Worm (Caenorhabditis elegans) whole organism, L1 larva: Measurements from ENCODE around the gene Y62F5A.10.

Experiments
- C04F5.9 ChIP-seq: sonication (generic microtip); optimal IDR thresholded peaks from 2 replicates; lab custom pipeline; 2016; ENCODE audit warnings: missing genetic modification characterization, missing compliant biosample characterization
- C34B4.2 ChIP-seq: sonication (generic microtip); optimal IDR thresholded peaks from 2 replicates; lab custom pipeline; 2017; ENCODE audit warnings: mild to moderate bottlenecking, missing genetic modification characterization, missing compliant biosample characterization
- Y116A8C.19 ChIP-seq: sonication (generic microtip); optimal IDR thresholded peaks from 2 replicates; lab custom pipeline; 2016; ENCODE audit warnings: missing compliant biosample characterization, missing genetic modification characterization, borderline replicate concordance
- aha-1 ChIP-seq: fragments of 150-350 bp; optimal IDR thresholded peaks from 2 replicates; lab custom pipeline; 2014; ENCODE audit warnings: missing biosample characterization, missing genetic modification characterization
- alr-1 ChIP-seq: fragments of 200-800 bp; sonication (Bioruptor generic); optimal IDR thresholded peaks from 2 replicates; lab custom pipeline; 2018; ENCODE audit warnings: borderline replicate concordance, mild to moderate bottlenecking, missing genetic modification characterization, missing compliant biosample characterization
- ama-1 ChIP-seq: fragments of 150-350 bp; optimal IDR thresholded peaks from 2 replicates; lab custom pipeline; 2014
- blmp-1 ChIP-seq: fragments of 150-350 bp; optimal IDR thresholded peaks from 2 replicates; lab custom pipeline; 2014; ENCODE audit warnings: missing biosample characterization, missing genetic modification characterization
- ceh-63 ChIP-seq: fragments of 200-800 bp; sonication (Bioruptor generic); optimal IDR thresholded peaks from 2 replicates; lab custom pipeline; 2018; ENCODE audit warnings: mild to moderate bottlenecking, missing genetic modification characterization, missing compliant biosample characterization
- ceh-90 ChIP-seq: sonication (generic microtip); optimal IDR thresholded peaks from 2 replicates; lab custom pipeline; 2016; ENCODE audit warnings: missing genetic modification characterization, missing compliant biosample characterization
- efl-1 ChIP-seq, 4 experiments: fragments of 150-350 bp; optimal IDR thresholded peaks in 3 of 4; peaks in 1 of 4; 1 replicate in 1 of 4; 2 replicates in 3 of 4; lab custom pipeline; 2014; ENCODE audit warnings: missing biosample characterization in 2 of 4, missing genetic modification characterization in 2 of 4, missing genetic modification reagents in 2 of 4
- efl-3 ChIP-seq: fragments of 200-800 bp; sonication (Bioruptor generic); optimal IDR thresholded peaks from 2 replicates; lab custom pipeline; 2018; ENCODE audit warnings: mild to moderate bottlenecking, missing genetic modification characterization, missing compliant biosample characterization
- egl-13 ChIP-seq: sonication (generic microtip); optimal IDR thresholded peaks from 2 replicates; lab custom pipeline; 2016; ENCODE audit warnings: missing genotype, missing genetic modification reagents, missing genetic modification characterization, missing compliant biosample characterization
- egl-27 ChIP-seq, 2 experiments: fragments of 150-350 bp in 1 of 2; sonication (generic microtip); optimal IDR thresholded peaks; 3 replicates each; lab custom pipeline; 2017 to 2018; ENCODE audit warnings: missing biosample characterization in 2 of 2, missing genetic modification characterization in 2 of 2, missing genetic modification reagents in 2 of 2
- ets-5 ChIP-seq: fragments of 200-800 bp; sonication (Bioruptor generic); IDR thresholded peaks from 2 replicates; pipeline ENCODE4 v1.3.6; 2022; ENCODE audit warnings: missing genetic modification characterization, missing compliant biosample characterization
- fkh-4 ChIP-seq: sonication (generic microtip); optimal IDR thresholded peaks from 2 replicates; lab custom pipeline; 2016; ENCODE audit warnings: missing compliant biosample characterization, missing genetic modification characterization, borderline replicate concordance
- fos-1 ChIP-seq: fragments of 150-350 bp; optimal IDR thresholded peaks from 2 replicates; lab custom pipeline; 2014; ENCODE audit warnings: missing biosample characterization, missing genetic modification characterization
- grh-1 ChIP-seq: fragments of 200-800 bp; sonication (Bioruptor generic); IDR thresholded peaks from 2 replicates; pipeline ENCODE4 v1.3.6; 2022; ENCODE audit warnings: missing genetic modification reagents, missing genetic modification characterization, missing compliant biosample characterization
- hlh-4 ChIP-seq: sonication (generic microtip); optimal IDR thresholded peaks from 2 replicates; lab custom pipeline; 2016; ENCODE audit warnings: mild to moderate bottlenecking, missing genetic modification characterization, missing compliant biosample characterization
- hpl-2 ChIP-seq: fragments of 150-350 bp; optimal IDR thresholded peaks from 2 replicates; lab custom pipeline; 2014; ENCODE audit warnings: missing biosample characterization, missing genetic modification reagents, missing genetic modification characterization
- irx-1 ChIP-seq: sonication (generic microtip); optimal IDR thresholded peaks from 2 replicates; lab custom pipeline; 2016; ENCODE audit warnings: missing genetic modification characterization, missing compliant biosample characterization
- isw-1 ChIP-seq: fragments of 200-800 bp; sonication (Bioruptor generic); IDR thresholded peaks from 2 replicates; pipeline ENCODE4 v1.3.6; 2022; ENCODE audit warnings: missing genetic modification characterization, missing compliant biosample characterization
- jun-1 ChIP-seq: fragments of 150-350 bp; optimal IDR thresholded peaks from 2 replicates; lab custom pipeline; 2014; ENCODE audit warnings: missing biosample characterization, missing genetic modification reagents, missing genetic modification characterization
- lin-13 ChIP-seq: fragments of 150-350 bp; optimal IDR thresholded peaks from 2 replicates; lab custom pipeline; 2014; ENCODE audit warnings: missing biosample characterization, missing genetic modification reagents, missing genetic modification characterization
- lin-15B ChIP-seq: fragments of 150-350 bp; sonication (generic microtip); optimal IDR thresholded peaks from 3 replicates; lab custom pipeline; 2014; ENCODE audit warnings: missing biosample characterization, missing genetic modification characterization
- lin-39 ChIP-seq: fragments of 150-350 bp; optimal IDR thresholded peaks from 2 replicates; lab custom pipeline; 2014; ENCODE audit warnings: missing biosample characterization, missing genetic modification reagents, missing genetic modification characterization
- lsy-2 ChIP-seq, 2 experiments: fragments of 150-350 bp; optimal IDR thresholded peaks; 2 replicates each; lab custom pipeline; 2014; ENCODE audit warnings: missing biosample characterization in 2 of 2, missing genetic modification characterization in 2 of 2
- mab-9 ChIP-seq: fragments of 200-800 bp; sonication (Bioruptor generic); IDR thresholded peaks from 2 replicates; pipeline ENCODE4 v1.3.6; 2022; ENCODE audit warnings: missing genetic modification reagents, missing genetic modification characterization, missing compliant biosample characterization
- mdl-1 ChIP-seq, 2 experiments: fragments of 150-350 bp; optimal IDR thresholded peaks; 2 replicates each; lab custom pipeline; 2014 to 2017; ENCODE audit warnings: missing biosample characterization in 2 of 2, missing genetic modification characterization in 2 of 2, inconsistent platforms in 1 of 2
- mep-1 ChIP-seq: fragments of 150-350 bp; optimal IDR thresholded peaks from 2 replicates; lab custom pipeline; 2014; ENCODE audit warnings: missing biosample characterization, missing genetic modification characterization
- nhr-11 ChIP-seq: fragments of 150-350 bp; optimal IDR thresholded peaks from 2 replicates; lab custom pipeline; 2014; ENCODE audit warnings: missing biosample characterization, missing genetic modification characterization
- nhr-12 ChIP-seq: sonication (generic microtip); optimal IDR thresholded peaks from 2 replicates; lab custom pipeline; 2017; ENCODE audit warnings: missing biosample characterization, missing genetic modification characterization
- nhr-19 ChIP-seq: fragments of 200-800 bp; sonication (Bioruptor generic); conservative IDR thresholded peaks from 2 replicates; pipeline ENCODE4 v1.3.6; 2022; ENCODE audit warnings: missing genetic modification characterization, missing compliant biosample characterization
- nhr-237 ChIP-seq: fragments of 150-350 bp; optimal IDR thresholded peaks from 2 replicates; lab custom pipeline; 2014; ENCODE audit warnings: missing biosample characterization, missing genetic modification characterization
- nhr-47 ChIP-seq: sonication (generic microtip); optimal IDR thresholded peaks from 2 replicates; lab custom pipeline; 2016; ENCODE audit warnings: mild to moderate bottlenecking, missing genetic modification characterization, moderate library complexity, missing compliant biosample characterization
- nhr-71 ChIP-seq: sonication (generic microtip); optimal IDR thresholded peaks from 2 replicates; lab custom pipeline; 2016; ENCODE audit warnings: mild to moderate bottlenecking, missing genetic modification characterization, moderate library complexity, missing compliant biosample characterization
- nhr-76 ChIP-seq: sonication (generic microtip); optimal IDR thresholded peaks from 2 replicates; lab custom pipeline; 2017; ENCODE audit warnings: missing biosample characterization, missing genetic modification characterization
- nhr-77 ChIP-seq: fragments of 150-350 bp; optimal IDR thresholded peaks from 2 replicates; lab custom pipeline; 2014; ENCODE audit warnings: missing biosample characterization, missing genetic modification characterization
- nhr-85 ChIP-seq: sonication (generic microtip); peaks from one replicate; lab custom pipeline; 2016; ENCODE audit warnings: missing genetic modification characterization, inconsistent platforms, missing compliant biosample characterization
- pax-3 ChIP-seq: fragments of 200-800 bp; sonication (Bioruptor generic); optimal IDR thresholded peaks from 2 replicates; lab custom pipeline; 2018; ENCODE audit warnings: mild to moderate bottlenecking, missing genetic modification characterization, moderate library complexity, missing compliant biosample characterization
- pqm-1 ChIP-seq: sonication (generic microtip); optimal IDR thresholded peaks from 3 replicates; lab custom pipeline; 2017; ENCODE audit warnings: missing biosample characterization, missing genetic modification characterization
- skn-1 ChIP-seq: fragments of 150-350 bp; optimal IDR thresholded peaks from 2 replicates; lab custom pipeline; 2014; ENCODE audit warnings: missing biosample characterization, missing genetic modification characterization
- snpc-4 ChIP-seq: fragments of 150-350 bp; optimal IDR thresholded peaks from 2 replicates; lab custom pipeline; 2014; ENCODE audit warnings: missing biosample characterization, missing genetic modification characterization
- snu-23 ChIP-seq: sonication (generic microtip); optimal IDR thresholded peaks from 2 replicates; lab custom pipeline; 2016; ENCODE audit warnings: missing genetic modification characterization, missing compliant biosample characterization
- sox-4 ChIP-seq: sonication (generic microtip); optimal IDR thresholded peaks from 2 replicates; lab custom pipeline; 2016; ENCODE audit warnings: missing genetic modification characterization, missing compliant biosample characterization
- sptf-1 ChIP-seq: fragments of 150-350 bp; optimal IDR thresholded peaks from 2 replicates; lab custom pipeline; 2014; ENCODE audit warnings: missing biosample characterization, missing genetic modification characterization
- sup-37 ChIP-seq: fragments of 200-800 bp; sonication (Bioruptor generic); optimal IDR thresholded peaks from 2 replicates; lab custom pipeline; 2018; ENCODE audit warnings: mild to moderate bottlenecking, missing genetic modification characterization, missing compliant biosample characterization
- swsn-7 ChIP-seq: sonication (generic microtip); optimal IDR thresholded peaks from 2 replicates; lab custom pipeline; 2016; ENCODE audit warnings: missing genetic modification characterization, missing compliant biosample characterization
- unc-30 ChIP-seq: sonication (generic microtip); optimal IDR thresholded peaks from 2 replicates; lab custom pipeline; 2017; ENCODE audit warnings: missing biosample characterization, missing genetic modification characterization
- unc-62 ChIP-seq: fragments of 150-350 bp; optimal IDR thresholded peaks from 2 replicates; lab custom pipeline; 2014; ENCODE audit warnings: missing biosample characterization, missing genetic modification reagents, missing genetic modification characterization
- unc-86 ChIP-seq: sonication (generic microtip); optimal IDR thresholded peaks from 2 replicates; lab custom pipeline; 2016; ENCODE audit warnings: missing genetic modification characterization, missing compliant biosample characterization
- vab-15 ChIP-seq: sonication (generic microtip); optimal IDR thresholded peaks from 2 replicates; lab custom pipeline; 2017; ENCODE audit warnings: missing genotype, mild to moderate bottlenecking, missing genetic modification characterization, missing compliant biosample characterization
- zip-4 ChIP-seq: fragments of 200-800 bp; sonication (Bioruptor generic); optimal IDR thresholded peaks from 2 replicates; lab custom pipeline; 2018; ENCODE audit warnings: mild to moderate bottlenecking, missing genetic modification characterization, moderate library complexity, missing compliant biosample characterization
- ztf-4 ChIP-seq: fragments of 150-350 bp; optimal IDR thresholded peaks from 2 replicates; lab custom pipeline; 2014; ENCODE audit warnings: missing biosample characterization, missing genetic modification characterization

Gene Y62F5A.10

ce11 chrII:11473525-11474181 is 47.7 kb upstream of the Y62F5A.10 start, which contains the start of the genes metl-1 and W02B12.11 (continued):
- TF ChIP-seq snu-23 (GFP tag; lab: Kevin White, UChicago) = peak; percentile 91
- TF ChIP-seq hpl-2 (GFP tag; lab: Kevin White, UChicago) = peak; percentile 4
- TF ChIP-seq aha-1 = peak; percentile 74
- peak; percentile 91 for TF ChIP-seq nhr-47
- no peak for TF ChIP-seq ceh-63 (GFP tag; lab: Kevin White, UChicago)
- TF ChIP-seq irx-1 (tag; lab: Kevin White, UChicago) = peak; percentile 74
- TF ChIP-seq C34B4.2 (tag; lab: Kevin White, UChicago) = no peak
- peak; percentile 72 for TF ChIP-seq skn-1 (tag; lab: Kevin White, UChicago)
- peak; percentile 82 for TF ChIP-seq isw-1 (GFP tag; lab: Robert Waterston, UW)
- TF ChIP-seq efl-3 (GFP tag; lab: Kevin White, UChicago) = peak; percentile 28
- TF ChIP-seq sptf-1 = no peak
- no peak for TF ChIP-seq hlh-4 (tag; lab: Kevin White, UChicago)
- TF ChIP-seq ets-5 (GFP tag; lab: Robert Waterston, UW) = no peak
- no peak for TF ChIP-seq pqm-1 (tag; lab: Kevin White, UChicago)
- peak; percentile 69 for TF ChIP-seq lin-15B (tag; lab: Kevin White, UChicago)
- peak; percentile 39 for TF ChIP-seq nhr-77
- TF ChIP-seq swsn-7 (tag; lab: Kevin White, UChicago) = peak; percentile 90
- TF ChIP-seq egl-27 (tag; optimal IDR thresholded peaks at IDR 0.05; lab: Kevin White, UChicago) = no peak
- TF ChIP-seq blmp-1 (tag; lab: Kevin White, UChicago) = peak; percentile 66
- TF ChIP-seq nhr-76 (tag; lab: Kevin White, UChicago) = no peak
- peak; percentile 82 for TF ChIP-seq unc-86 (tag; lab: Kevin White, UChicago)
- TF ChIP-seq unc-62 (GFP tag; lab: Kevin White, UChicago) = no peak
- TF ChIP-seq Y116A8C.19 (tag; lab: Kevin White, UChicago) = no peak
- peak; percentile 92 for TF ChIP-seq nhr-19
- TF ChIP-seq unc-30 (tag; lab: Kevin White, UChicago) = no peak
- peak; percentile 52 for TF ChIP-seq pax-3 (tag; lab: Kevin White, UChicago)
- TF ChIP-seq nhr-237 = no peak
- TF ChIP-seq mep-1 (tag; lab: Kevin White, UChicago) = peak; percentile 96
- peak; percentile 49 for TF ChIP-seq nhr-11 (tag; lab: Kevin White, UChicago)
- peak; percentile 58 for TF ChIP-seq egl-13 (tag; lab: Kevin White, UChicago)
- TF ChIP-seq nhr-71 (tag; lab: Kevin White, UChicago) = peak; percentile 92
- TF ChIP-seq nhr-85 (tag; lab: Kevin White, UChicago) = peak; percentile 91
- TF ChIP-seq fos-1 (tag; lab: Kevin White, UChicago) = peak; percentile 20
- TF ChIP-seq snpc-4 (tag; lab: Kevin White, UChicago) = peak; percentile 81
- peak; percentile 89 for TF ChIP-seq grh-1 (GFP tag; lab: Robert Waterston, UW)
- TF ChIP-seq ceh-90 = peak; percentile 5
- TF ChIP-seq ama-1 (lab: Kevin White, UChicago) = no peak
- no peak for TF ChIP-seq vab-15 (tag; lab: Kevin White, UChicago)
- peak; percentile 67 for TF ChIP-seq lin-13 (GFP tag; lab: Kevin White, UChicago)
- TF ChIP-seq jun-1 (tag; lab: Kevin White, UChicago) = peak; percentile 71
- TF ChIP-seq nhr-12 = no peak
- peak; percentile 46 for TF ChIP-seq fkh-4
- TF ChIP-seq ztf-4 (tag; lab: Kevin White, UChicago) = peak; percentile 80
- TF ChIP-seq efl-1 (optimal IDR thresholded peaks at IDR 0.05; lab: Kevin White, UChicago) = peak; percentile 80 to 85
- TF ChIP-seq efl-1 (GFP tag; optimal IDR thresholded peaks at IDR 0.05 in 1 of 2; lab: Kevin White, UChicago) = peak; percentile 79 to 98
- peak; percentile 90 to 94 for TF ChIP-seq lsy-2 (tag; optimal IDR thresholded peaks at IDR 0.05; lab: Kevin White, UChicago)
- TF ChIP-seq mdl-1 (tag; optimal IDR thresholded peaks at IDR 0.05; lab: Kevin White, UChicago) = peak in 1 of 2 experiments; percentile 62
- TF ChIP-seq sox-4 (tag; lab: Kevin White, UChicago) = peak; percentile 34
- peak; percentile 88 for TF ChIP-seq lin-39 (tag; lab: Kevin White, UChicago)
- no peak for TF ChIP-seq alr-1
- TF ChIP-seq sup-37 (GFP tag; lab: Kevin White, UChicago) = peak; percentile 9
- TF ChIP-seq C04F5.9 (tag; lab: Kevin White, UChicago) = peak; percentile 69
- TF ChIP-seq zip-4 (GFP tag; lab: Kevin White, UChicago) = peak; percentile 70
- TF ChIP-seq mab-9 (GFP tag; lab: Robert Waterston, UW) = peak; percentile 78
